Worm (Caenorhabditis elegans): ENCODE data around the gene lron-5.

DNA sequence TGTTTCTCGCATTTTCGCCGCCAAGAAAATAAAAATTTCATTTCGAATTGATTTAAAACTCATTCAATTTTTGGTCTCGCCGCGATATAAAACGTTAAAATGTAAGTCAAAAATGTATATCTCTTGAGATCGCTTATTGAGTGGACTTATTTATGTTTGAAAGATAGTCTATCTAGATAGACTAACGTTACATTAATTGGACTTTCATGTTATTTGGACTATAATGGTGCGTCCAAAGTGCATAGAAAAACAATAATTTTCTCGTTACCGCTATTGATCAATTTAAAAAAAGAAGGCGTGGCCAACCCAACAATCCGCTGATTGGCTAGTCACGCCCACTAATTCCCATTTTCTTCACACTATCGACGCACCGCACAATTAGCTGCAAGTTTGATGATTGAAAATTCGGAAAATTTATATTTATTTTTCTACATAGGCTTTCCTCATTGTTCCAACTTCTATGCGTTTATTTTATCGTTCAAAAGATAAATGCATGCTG is 38.7 kb upstream of the lron-5 start, which contains the start of gene F35G12.5:
- no peak for TF ChIP-seq him-1 (tag; optimal IDR thresholded peaks at IDR 0.05)
- no peak for TF ChIP-seq dao-5 (tag; optimal IDR thresholded peaks at IDR 0.05)

Data from whole organism, L4/young adult.